Worm (Caenorhabditis elegans): Measurements from ENCODE around the gene baf-1.

DNA sequence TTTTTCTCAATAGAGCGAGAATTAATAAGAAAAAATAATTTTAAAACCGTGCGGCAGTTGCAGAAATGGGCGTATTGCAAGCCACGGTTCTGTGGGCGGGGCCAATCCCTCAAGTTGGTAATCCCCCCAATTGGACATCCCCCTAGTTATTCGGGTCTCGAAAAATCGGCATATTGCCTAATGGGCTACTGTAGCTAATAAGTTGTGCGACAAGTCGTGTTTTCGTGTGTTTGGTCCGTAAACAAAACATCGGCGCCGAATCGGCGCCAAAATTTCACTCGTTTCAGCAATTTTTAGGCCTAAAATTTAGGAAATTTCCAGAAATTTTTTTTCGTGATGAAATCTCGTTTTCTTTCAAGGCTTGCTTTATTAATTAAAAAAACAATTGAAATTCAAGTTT is 37.1 kb downstream of the baf-1 start:
- TF ChIP-seq unc-62 (GFP tag; optimal IDR thresholded peaks at IDR 0.05) (no peak), pha-4 (tag; optimal IDR thresholded peaks at IDR 0.05) (no peak), snpc-4 (tag; optimal IDR thresholded peaks at IDR 0.05) (no peak), lin-32 (GFP tag; optimal IDR thresholded peaks at IDR 0.05) (no peak), ztf-11 (tag; optimal IDR thresholded peaks at IDR 0.05) (no peak), elt-1 (tag; optimal IDR thresholded peaks at IDR 0.05; ENCODE audit: borderline replicate concordance, insufficient read depth) (no peak), lin-13 (tag; optimal IDR thresholded peaks at IDR 0.05) (no peak), ces-1 (GFP tag; optimal IDR thresholded peaks at IDR 0.05) (no peak), sem-2 (GFP tag; optimal IDR thresholded peaks at IDR 0.05) (no peak), mep-1 (tag; optimal IDR thresholded peaks at IDR 0.05) (no peak), nhr-237 (tag; optimal IDR thresholded peaks at IDR 0.05) (no peak), blmp-1 (tag; optimal IDR thresholded peaks at IDR 0.05) (no peak), nhr-12 (tag; optimal IDR thresholded peaks at IDR 0.05) (no peak)
